Fruit fly (Drosophila melanogaster): ENCODE measurements around the gene Drsl6.
A peak's percentile ranks its signal among the peaks of the same experiment; 100 is the strongest.

dm6 chr3L:3338028-3338855 lies 2.0 kb upstream of the Drsl6 start:
- TF ChIP-seq pad (GFP tag; optimal IDR thresholded peaks at IDR 0.05) (no peak), CG14711 (tag; optimal IDR thresholded peaks at IDR 0.05) (no peak), Hr96 (GFP tag; optimal IDR thresholded peaks at IDR 0.05) (no peak), CG12768 (GFP tag; optimal IDR thresholded peaks at IDR 0.05) (no peak), CG1620 (GFP tag; optimal IDR thresholded peaks at IDR 0.05) (no peak), cnc (optimal IDR thresholded peaks at IDR 0.05) (no peak), kay (GFP tag; ENCODE audit: borderline replicate concordance) (peak; percentile 10), toe (GFP tag; optimal IDR thresholded peaks at IDR 0.05) (no peak)

All from whole organism, adult.